Fruit fly (Drosophila melanogaster): Measurements from ENCODE around the gene chas.

chas gene

DNA sequence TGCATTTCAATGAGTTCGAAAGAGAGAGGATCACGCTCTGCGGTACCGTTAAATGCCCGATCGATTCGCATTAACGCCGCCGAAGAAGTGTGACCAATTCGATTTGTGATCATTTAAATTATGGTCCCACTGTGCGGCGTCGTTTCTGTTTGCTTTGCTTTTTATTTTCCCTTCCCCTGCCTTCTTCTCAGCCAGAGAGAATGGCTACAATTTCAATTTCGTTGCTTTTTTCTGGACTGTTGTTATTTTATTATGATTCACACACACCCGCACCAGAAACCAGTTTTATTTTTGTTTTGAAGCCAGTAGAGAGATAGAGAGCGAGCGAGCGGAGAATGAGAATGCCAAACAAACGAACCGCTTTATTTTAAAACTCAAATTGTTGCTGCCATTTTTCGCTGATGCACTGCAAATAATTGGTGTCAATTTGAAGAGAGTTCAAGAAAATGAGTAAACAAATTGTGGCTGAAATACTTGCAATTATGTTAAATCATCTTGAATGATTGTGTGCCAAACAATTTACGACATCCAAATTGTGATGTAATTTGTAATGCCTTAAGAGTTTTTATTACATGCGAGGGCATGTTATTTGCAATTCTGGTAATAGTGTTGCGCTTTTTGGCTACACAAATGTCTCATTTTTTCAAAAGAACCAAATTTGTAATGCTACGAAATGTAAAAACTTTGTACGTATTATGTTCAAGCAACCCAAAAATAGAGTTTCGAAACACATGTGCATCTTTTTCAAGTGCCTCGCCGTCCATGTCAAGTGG lies 44.2 kb upstream of the chas start (continued):
- peak; percentile 65 for TF ChIP-seq CG2678 (tag; optimal IDR thresholded peaks at IDR 0.05)
- peak; percentile 41 for TF ChIP-seq CG17359 (tag; optimal IDR thresholded peaks at IDR 0.05)
- peak; percentile 13 for TF ChIP-seq mam (GFP tag; optimal IDR thresholded peaks at IDR 0.05)
- TF ChIP-seq NC2β (GFP tag; optimal IDR thresholded peaks at IDR 0.05), result no peak
- TF ChIP-seq CG11085 (GFP tag; IDR thresholded peaks at IDR 0.05), result no peak
- peak; percentile 26 for TF ChIP-seq CG16863 (GFP tag; optimal IDR thresholded peaks at IDR 0.05)
- TF ChIP-seq slp2 (GFP tag; optimal IDR thresholded peaks at IDR 0.05), result peak; percentile 28
- TF ChIP-seq Fer2 (tag; optimal IDR thresholded peaks at IDR 0.05), result no peak
- TF ChIP-seq CG16815 (GFP tag; optimal IDR thresholded peaks at IDR 0.05), result no peak
- TF ChIP-seq lbe (GFP tag; optimal IDR thresholded peaks at IDR 0.05), result peak; percentile 60
- TF ChIP-seq CG1529 (GFP tag; optimal IDR thresholded peaks at IDR 0.05), result no peak
- peak; percentile 45 for TF ChIP-seq CG8924 (tag; optimal IDR thresholded peaks at IDR 0.05)
- peak; percentile 19 for TF ChIP-seq CG17385 (GFP tag; optimal IDR thresholded peaks at IDR 0.05)
- TF ChIP-seq CG12236 (GFP tag; optimal IDR thresholded peaks at IDR 0.05), result no peak
- TF ChIP-seq CG1792 (GFP tag; optimal IDR thresholded peaks at IDR 0.05), result no peak
- no peak for TF ChIP-seq CG15479 (GFP tag; optimal IDR thresholded peaks at IDR 0.05)
- TF ChIP-seq D (optimal IDR thresholded peaks at IDR 0.05), result no peak
- TF ChIP-seq D (GFP tag; optimal IDR thresholded peaks at IDR 0.05), result peak; percentile 35
- TF ChIP-seq Dll (GFP tag; IDR thresholded peaks at IDR 0.05; ENCODE audit: partially characterized antibody), result 0 out of 4 replicates have a peak, but pooled peaks have one; percentile 56
- peak; percentile 31 for TF ChIP-seq Spps (tag; optimal IDR thresholded peaks at IDR 0.05)
- peak; percentile 18 for TF ChIP-seq fu2 (GFP tag; optimal IDR thresholded peaks at IDR 0.05)
- TF ChIP-seq CG14965 (GFP tag; optimal IDR thresholded peaks at IDR 0.05; ENCODE audit: borderline replicate concordance), result no peak
- TF ChIP-seq CG10431 (GFP tag; optimal IDR thresholded peaks at IDR 0.05), result no peak
- peak; percentile 53 for TF ChIP-seq CG4707 (GFP tag; optimal IDR thresholded peaks at IDR 0.05)
- no peak for TF ChIP-seq odd (GFP tag; optimal IDR thresholded peaks at IDR 0.05)
- TF ChIP-seq CG10321 (GFP tag; IDR thresholded peaks at IDR 0.05), result no peak
- peak; percentile 25 to 53 for TF ChIP-seq Pdp1 (GFP tag; optimal IDR thresholded peaks at IDR 0.05)
- TF ChIP-seq CG14050 (GFP tag; IDR thresholded peaks at IDR 0.05), result no peak
- TF ChIP-seq CG15514 (GFP tag; optimal IDR thresholded peaks at IDR 0.05), result peak; percentile 1
- TF ChIP-seq CG10209 (GFP tag; optimal IDR thresholded peaks at IDR 0.05), result no peak
- TF ChIP-seq repo (GFP tag; optimal IDR thresholded peaks at IDR 0.05), result peak; percentile 19
- peak; percentile 27 for TF ChIP-seq Atf-2 (GFP tag; optimal IDR thresholded peaks at IDR 0.05)
- TF ChIP-seq CG9215 (GFP tag; IDR thresholded peaks at IDR 0.05), result no peak
- TF ChIP-seq sens (GFP tag), result peak; percentile 65
- no peak for TF ChIP-seq mld (GFP tag; IDR thresholded peaks at IDR 0.05; ENCODE audit: partially characterized antibody)
- peak; percentile 3 for TF ChIP-seq Sry-δ (GFP tag; optimal IDR thresholded peaks at IDR 0.05)
- no peak for TF ChIP-seq E2f2 (GFP tag; IDR thresholded peaks at IDR 0.05)
- TF ChIP-seq CG11696 (GFP tag; IDR thresholded peaks at IDR 0.05), result no peak
- TF ChIP-seq Side (GFP tag; optimal IDR thresholded peaks at IDR 0.05), result peak; percentile 17
- TF ChIP-seq bbx (GFP tag; IDR thresholded peaks at IDR 0.05; ENCODE audit: partially characterized antibody), result 0 out of 2 replicates have a peak, but pooled peaks have one; percentile 22
- TF ChIP-seq CG8290 (GFP tag; optimal IDR thresholded peaks at IDR 0.05), result no peak
- TF ChIP-seq CG8290 (tag; optimal IDR thresholded peaks at IDR 0.05), result peak in 1 of 2 experiments; percentile 66
- peak; percentile 31 for TF ChIP-seq CG18599 (GFP tag; optimal IDR thresholded peaks at IDR 0.05)
- peak; percentile 58; the same call in 2 of the 3 replicates for TF ChIP-seq CG17361 (GFP tag; IDR thresholded peaks at IDR 0.05)
- peak; percentile 21 for TF ChIP-seq BtbVII (GFP tag; optimal IDR thresholded peaks at IDR 0.05)
- peak; percentile 1 for TF ChIP-seq CTCF (GFP tag; optimal IDR thresholded peaks at IDR 0.05)
- TF ChIP-seq CG6654 (GFP tag; optimal IDR thresholded peaks at IDR 0.05), result peak; percentile 5
- TF ChIP-seq lov (optimal IDR thresholded peaks at IDR 0.05), result no peak
- TF ChIP-seq lov (GFP tag; IDR thresholded peaks at IDR 0.05), result no peak
- TF ChIP-seq CG32767 (GFP tag; IDR thresholded peaks at IDR 0.05), result no peak
- TF ChIP-seq CG43689 (GFP tag; IDR thresholded peaks at IDR 0.05), result no peak

Measured in whole organism, embryonic.